Worm (Caenorhabditis elegans) whole organism, L2 larva: ENCODE results near the gene M70.2.
"Not testable (repeated sequence)": the region's sequence is repeated elsewhere in the genome, so short reads cannot be mapped to it uniquely, and the experiment has no call there.

ENCODE experiments used
- C34F6.9 ChIP-seq: fragments of 150-350 bp; optimal IDR thresholded peaks from 2 replicates; lab custom pipeline; 2014; ENCODE audit warnings: missing biosample characterization, missing genetic modification characterization
- F13H6.1 ChIP-seq: sonication (generic microtip); optimal IDR thresholded peaks from 2 replicates; lab custom pipeline; 2016; ENCODE audit warnings: missing genetic modification characterization, missing compliant biosample characterization
- Y55F3AM.14 ChIP-seq: fragments of 200-800 bp; sonication (Bioruptor generic); optimal IDR thresholded peaks from 2 replicates; lab custom pipeline; 2018; ENCODE audit warnings: mild to moderate bottlenecking, missing genetic modification characterization, missing compliant biosample characterization
- alr-1 ChIP-seq: fragments of 150-350 bp; optimal IDR thresholded peaks from 2 replicates; lab custom pipeline; 2014; ENCODE audit warnings: missing biosample characterization, missing genetic modification characterization
- ama-1 ChIP-seq: fragments of 150-350 bp; optimal IDR thresholded peaks from 2 replicates; lab custom pipeline; 2018; ENCODE audit warnings: inconsistent platforms
- blmp-1 ChIP-seq: sonication (generic microtip); optimal IDR thresholded peaks from 2 replicates; lab custom pipeline; 2017; ENCODE audit warnings: missing genetic modification characterization, mild to moderate bottlenecking, missing compliant biosample characterization, antibody characterized with exemption, moderate library complexity; ENCODE audit not compliant: insufficient read depth
- ceh-82 ChIP-seq: fragments of 150-350 bp; optimal IDR thresholded peaks from 2 replicates; lab custom pipeline; 2014; ENCODE audit warnings: missing biosample characterization, missing genetic modification characterization
- crh-2 ChIP-seq: sonication (generic microtip); optimal IDR thresholded peaks from 2 replicates; lab custom pipeline; 2017; ENCODE audit warnings: missing biosample characterization, missing genetic modification characterization
- egl-27 ChIP-seq: sonication (generic microtip); optimal IDR thresholded peaks from 3 replicates; lab custom pipeline; 2017; ENCODE audit warnings: missing biosample characterization, missing genetic modification reagents, missing genetic modification characterization
- elt-3 ChIP-seq: sonication (generic microtip); optimal IDR thresholded peaks from 2 replicates; lab custom pipeline; 2017; ENCODE audit warnings: missing biosample characterization, missing genetic modification characterization
- fos-1 ChIP-seq: fragments of 150-350 bp; optimal IDR thresholded peaks from 2 replicates; lab custom pipeline; 2014; ENCODE audit warnings: missing biosample characterization, missing genetic modification characterization
- lin-11 ChIP-seq: fragments of 150-350 bp; sonication (generic microtip); optimal IDR thresholded peaks from 2 replicates; lab custom pipeline; 2014; ENCODE audit warnings: missing biosample characterization, missing genetic modification characterization, inconsistent platforms, mixed read lengths
- lin-39 ChIP-seq: fragments of 150-350 bp; optimal IDR thresholded peaks from 2 replicates; lab custom pipeline; 2014; ENCODE audit warnings: missing biosample characterization, missing genetic modification reagents, missing genetic modification characterization
- lsy-2 ChIP-seq, 2 experiments: fragments of 150-350 bp in 1 of 2; sonication (generic microtip) in 1 of 2; optimal IDR thresholded peaks; 2 replicates each; lab custom pipeline; 2014 to 2017; ENCODE audit warnings: missing biosample characterization in 2 of 2, missing genetic modification characterization in 2 of 2
- mbf-1 ChIP-seq: sonication (generic microtip); optimal IDR thresholded peaks from 2 replicates; lab custom pipeline; 2017; ENCODE audit warnings: missing biosample characterization, missing genetic modification characterization
- mdl-1 ChIP-seq, 2 experiments: fragments of 150-350 bp in 1 of 2; sonication (generic microtip) in 1 of 2; optimal IDR thresholded peaks; 2 replicates each; lab custom pipeline; 2017; ENCODE audit warnings: missing biosample characterization in 2 of 2, missing genetic modification characterization in 2 of 2
- nhr-129 ChIP-seq: fragments of 150-350 bp; optimal IDR thresholded peaks from 2 replicates; lab custom pipeline; 2014; ENCODE audit warnings: missing biosample characterization, missing genetic modification characterization
- nhr-21 ChIP-seq: fragments of 150-350 bp; optimal IDR thresholded peaks from 2 replicates; lab custom pipeline; 2014; ENCODE audit warnings: missing biosample characterization, missing genetic modification characterization
- nhr-23 ChIP-seq: fragments of 150-350 bp; optimal IDR thresholded peaks from 2 replicates; lab custom pipeline; 2014; ENCODE audit warnings: missing biosample characterization, missing genetic modification reagents, missing genetic modification characterization
- nhr-25 ChIP-seq: fragments of 150-350 bp; sonication (generic microtip); optimal IDR thresholded peaks from 3 replicates; lab custom pipeline; 2014; ENCODE audit warnings: missing biosample characterization, missing genetic modification characterization
- nhr-6 ChIP-seq: fragments of 150-350 bp; optimal IDR thresholded peaks from 2 replicates; lab custom pipeline; 2014; ENCODE audit warnings: missing biosample characterization, missing genetic modification characterization
- nhr-77 ChIP-seq: fragments of 150-350 bp; optimal IDR thresholded peaks from 2 replicates; lab custom pipeline; 2014; ENCODE audit warnings: missing biosample characterization, missing genetic modification characterization
- peb-1 ChIP-seq: fragments of 150-350 bp; optimal IDR thresholded peaks from 2 replicates; lab custom pipeline; 2014; ENCODE audit warnings: missing biosample characterization, missing genetic modification characterization
- sem-4 ChIP-seq: fragments of 150-350 bp; optimal IDR thresholded peaks from 2 replicates; lab custom pipeline; 2014; ENCODE audit warnings: missing biosample characterization, missing genetic modification reagents, missing genetic modification characterization
- skn-1 ChIP-seq: sonication (generic microtip); optimal IDR thresholded peaks from 2 replicates; lab custom pipeline; 2017; ENCODE audit warnings: missing biosample characterization, missing genetic modification characterization
- sma-9 ChIP-seq, 2 experiments: fragments of 150-350 bp in 1 of 2; sonication (generic microtip) in 1 of 2; optimal IDR thresholded peaks; 2 replicates each; lab custom pipeline; 2014 to 2016; ENCODE audit warnings: missing genetic modification characterization in 2 of 2, mild to moderate bottlenecking in 1 of 2, missing biosample characterization in 1 of 2, missing compliant biosample characterization in 1 of 2, missing genetic modification reagents in 1 of 2, moderate library complexity in 1 of 2
- snpc-4 ChIP-seq: fragments of 150-350 bp; optimal IDR thresholded peaks from 2 replicates; lab custom pipeline; 2014; ENCODE audit warnings: missing biosample characterization, missing genetic modification characterization
- unc-39 ChIP-seq: fragments of 150-350 bp; optimal IDR thresholded peaks from 2 replicates; lab custom pipeline; 2014; ENCODE audit warnings: missing biosample characterization, missing genetic modification characterization
- unc-55 ChIP-seq: fragments of 150-350 bp; sonication (generic microtip); optimal IDR thresholded peaks from 3 replicates; lab custom pipeline; 2014; ENCODE audit warnings: missing biosample characterization, missing genetic modification reagents, missing genetic modification characterization
- zag-1 ChIP-seq: fragments of 150-350 bp; optimal IDR thresholded peaks from 2 replicates; lab custom pipeline; 2014; ENCODE audit warnings: missing biosample characterization, missing genetic modification characterization
- ztf-1 ChIP-seq: fragments of 200-800 bp; sonication (Bioruptor generic); conservative IDR thresholded peaks from 2 replicates; pipeline ENCODE4 v1.3.6; 2022; ENCODE audit warnings: missing genetic modification characterization, missing compliant biosample characterization
- ztf-11 ChIP-seq: sonication (generic microtip); optimal IDR thresholded peaks from 2 replicates; lab custom pipeline; 2017; ENCODE audit warnings: missing biosample characterization, missing genetic modification characterization
- ztf-4 ChIP-seq: fragments of 150-350 bp; optimal IDR thresholded peaks from 2 replicates; lab custom pipeline; 2014; ENCODE audit warnings: missing biosample characterization, missing genetic modification characterization

M70.2 gene

ce11 chrIV:2242349-2243088 lies at the start of gene M70.2, which contains the start of gene M70.3:
M70.2 (plus strand) TSS chrIV:2243038.
M70.3 (minus strand) TSS chrIV:2242449.
- no peak for TF ChIP-seq snpc-4
- no peak for TF ChIP-seq ztf-1 (GFP tag; lab: Robert Waterston, UW)
- no peak for TF ChIP-seq ztf-4 (tag; lab: Kevin White, UChicago)
- TF ChIP-seq sma-9 (GFP tag; optimal IDR thresholded peaks at IDR 0.05; lab: Kevin White, UChicago): no peak
- no peak for TF ChIP-seq sma-9 (tag; optimal IDR thresholded peaks at IDR 0.05; lab: Kevin White, UChicago)
- no peak for TF ChIP-seq crh-2 (tag; lab: Kevin White, UChicago)
- TF ChIP-seq unc-39 (tag; lab: Kevin White, UChicago): no peak
- no peak for TF ChIP-seq sem-4 (tag; lab: Kevin White, UChicago)
- no peak for TF ChIP-seq nhr-129 (tag; lab: Kevin White, UChicago)
- TF ChIP-seq egl-27 (tag; lab: Kevin White, UChicago): no peak
- TF ChIP-seq nhr-77: no peak
- no peak for TF ChIP-seq nhr-23 (tag; lab: Kevin White, UChicago)
- no peak for TF ChIP-seq ztf-11 (tag; lab: Kevin White, UChicago)
- no peak for TF ChIP-seq ama-1

DNA sequence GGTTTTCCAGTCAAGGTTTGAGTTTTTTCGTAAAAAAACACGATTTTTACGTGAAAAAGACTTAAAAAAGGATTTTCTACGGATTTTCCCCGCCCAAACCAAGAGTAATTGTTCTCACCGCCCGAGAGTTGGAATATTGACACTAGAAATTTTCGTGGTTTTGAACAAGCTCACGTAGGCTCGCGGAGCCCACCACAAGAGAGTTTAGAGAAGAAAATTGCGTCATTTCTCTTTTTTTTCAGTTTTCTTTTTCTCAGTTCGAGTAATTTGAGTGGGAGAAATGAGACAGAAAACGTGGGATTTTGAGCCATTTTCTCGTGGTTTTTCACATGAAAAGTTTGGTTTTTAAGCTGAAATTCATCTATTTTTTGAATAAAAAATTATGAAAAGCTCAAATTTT lies 49.3 kb upstream of the M70.2 start:
- TF ChIP-seq nhr-129 (tag; lab: Kevin White, UChicago): peak; percentile 67
- no peak for TF ChIP-seq lsy-2 (tag; optimal IDR thresholded peaks at IDR 0.05; lab: Kevin White, UChicago)

DNA sequence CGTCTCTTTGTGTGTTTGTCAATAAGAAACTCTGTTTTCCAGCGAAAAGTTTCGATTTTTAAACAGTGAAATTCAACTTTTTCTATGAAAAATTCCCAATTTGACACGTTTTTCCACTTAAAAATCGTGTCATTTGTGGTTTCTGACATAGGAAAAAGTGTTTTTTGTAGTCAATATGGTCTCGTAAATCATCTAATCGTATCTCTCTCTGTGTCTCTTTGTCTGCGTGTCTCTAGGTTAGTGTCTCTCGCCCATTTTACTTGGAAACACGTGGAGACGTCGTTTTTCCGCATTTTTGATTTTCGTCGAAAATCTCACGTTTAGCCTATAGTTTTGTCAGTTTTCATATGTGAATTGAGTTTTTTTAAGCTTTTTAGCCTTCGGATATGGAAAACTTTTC lies 47.2 kb upstream of the M70.2 start:
- no peak for TF ChIP-seq skn-1 (tag; lab: Kevin White, UChicago)
- peak; percentile 11 for TF ChIP-seq sma-9 (GFP tag; optimal IDR thresholded peaks at IDR 0.05; lab: Kevin White, UChicago)
- TF ChIP-seq sma-9 (tag; optimal IDR thresholded peaks at IDR 0.05; lab: Kevin White, UChicago): no peak
- peak; percentile 15 for TF ChIP-seq nhr-25 (tag; lab: Kevin White, UChicago)
- no peak for TF ChIP-seq lin-39
- no peak for TF ChIP-seq elt-3 (tag; lab: Kevin White, UChicago)
- TF ChIP-seq, all 48 proteins: peak for 2

DNA sequence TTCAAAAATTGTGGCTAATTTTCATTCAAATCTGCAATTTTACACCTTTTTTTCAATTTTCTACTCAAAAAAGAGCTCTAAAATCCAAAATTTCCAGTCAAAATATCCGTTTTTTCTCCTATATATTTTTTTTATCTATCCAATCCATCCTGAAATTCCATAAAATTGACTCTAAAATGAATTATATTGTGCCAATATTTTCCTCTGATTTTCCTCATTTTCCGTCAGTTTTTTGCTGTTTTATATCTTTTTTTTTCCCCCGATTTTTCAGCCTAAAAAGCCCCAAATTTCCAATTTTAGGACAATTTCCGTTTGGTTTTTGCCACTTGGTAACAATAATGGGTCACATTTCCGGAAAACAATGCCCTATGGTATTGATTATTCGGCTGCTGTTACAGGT lies 44.1 kb upstream of the M70.2 start, which contains the start of gene Y71G10AR.4:
Gene Y71G10AR.4, plus strand, starts transcription at position 301 of the 400 bp plus-strand sequence.
- TF ChIP-seq egl-27 (tag; lab: Kevin White, UChicago) (no peak), ztf-1 (GFP tag; lab: Robert Waterston, UW) (no peak), fos-1 (tag; lab: Kevin White, UChicago) (no peak), mbf-1 (tag; lab: Kevin White, UChicago) (no peak), crh-2 (tag; lab: Kevin White, UChicago) (no peak), Y55F3AM.14 (GFP tag; lab: Kevin White, UChicago) (no peak), sma-9 (GFP tag; optimal IDR thresholded peaks at IDR 0.05; lab: Kevin White, UChicago) (no peak), sma-9 (tag; optimal IDR thresholded peaks at IDR 0.05; lab: Kevin White, UChicago) (no peak), nhr-25 (tag; lab: Kevin White, UChicago) (no peak)

DNA sequence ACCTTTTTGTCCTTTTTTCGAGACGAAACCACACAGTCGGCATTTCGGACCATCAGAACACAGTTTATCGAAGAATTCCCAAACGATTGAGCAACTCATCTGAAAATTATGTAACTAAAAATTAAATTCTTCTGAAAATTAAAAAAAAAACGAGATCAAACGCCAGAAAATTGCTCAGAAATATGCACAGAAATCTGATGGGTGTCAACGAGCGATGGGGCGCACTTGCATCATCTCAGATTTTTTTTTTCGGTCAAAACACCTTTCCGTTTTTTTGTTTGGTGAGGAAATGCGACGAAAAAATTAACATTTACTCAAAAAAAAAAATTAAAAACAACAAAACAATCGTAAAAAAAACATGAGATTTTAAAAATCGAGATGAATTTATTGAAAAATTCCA lies 26.1 kb upstream of the M70.2 start, which contains the start of gene T04C4.3:
Gene T04C4.3, minus strand, starts transcription at position 101 of the 400 bp plus-strand sequence.
- not testable (repeated sequence) for TF ChIP-seq elt-3 (tag; lab: Kevin White, UChicago); snpc-4; sem-4 (tag; lab: Kevin White, UChicago)
- TF ChIP-seq, all 48 proteins: peak for 0; not testable (repeated sequence) for 48

DNA sequence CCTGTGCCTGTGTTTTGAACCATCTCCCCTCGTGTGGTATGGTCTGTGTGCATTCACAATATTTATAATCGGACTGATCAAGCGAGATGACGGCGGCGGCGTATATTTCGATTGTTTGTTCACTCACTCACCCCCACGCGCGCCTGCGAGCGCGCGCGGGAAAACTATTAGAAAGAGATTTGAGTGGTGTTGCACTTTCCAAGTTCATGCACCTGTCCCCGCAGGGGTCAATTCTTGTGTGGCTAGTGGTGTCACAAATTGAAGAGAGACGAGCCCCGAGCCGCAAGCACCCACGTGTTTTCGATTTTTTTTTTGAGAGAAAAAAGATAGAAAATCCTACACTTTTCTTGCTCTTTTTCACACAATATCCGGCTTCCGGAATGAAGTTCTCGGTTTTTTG lies 25.6 kb upstream of the M70.2 start:
- no peak for TF ChIP-seq peb-1 (tag; lab: Kevin White, UChicago)
- peak; percentile 37 for TF ChIP-seq sma-9 (GFP tag; optimal IDR thresholded peaks at IDR 0.05; lab: Kevin White, UChicago)
- TF ChIP-seq sma-9 (tag; optimal IDR thresholded peaks at IDR 0.05; lab: Kevin White, UChicago): no peak
- TF ChIP-seq nhr-6 (tag; lab: Kevin White, UChicago): no peak
- TF ChIP-seq nhr-129 (tag; lab: Kevin White, UChicago): peak; percentile 37
- no peak for TF ChIP-seq crh-2 (tag; lab: Kevin White, UChicago)
- no peak for TF ChIP-seq unc-55 (GFP tag; lab: Kevin White, UChicago)
- TF ChIP-seq alr-1 (tag; lab: Kevin White, UChicago): no peak
- TF ChIP-seq blmp-1: no peak
- peak; percentile 17 to 24 for TF ChIP-seq mdl-1 (tag; optimal IDR thresholded peaks at IDR 0.05; lab: Kevin White, UChicago)
- no peak for TF ChIP-seq ceh-82 (tag; lab: Kevin White, UChicago)
- no peak for TF ChIP-seq zag-1 (tag; lab: Kevin White, UChicago)
- TF ChIP-seq ztf-1 (GFP tag; lab: Robert Waterston, UW): no peak
- TF ChIP-seq nhr-21: no peak
- TF ChIP-seq ama-1: no peak
- no peak for TF ChIP-seq lin-11
- no peak for TF ChIP-seq lin-39
- TF ChIP-seq F13H6.1 (tag; lab: Kevin White, UChicago): peak; percentile 75
- TF ChIP-seq sem-4 (tag; lab: Kevin White, UChicago): no peak
- TF ChIP-seq C34F6.9 (tag; lab: Kevin White, UChicago): peak; percentile 14
- no peak for TF ChIP-seq ztf-11 (tag; lab: Kevin White, UChicago)
- no peak for TF ChIP-seq egl-27 (tag; lab: Kevin White, UChicago)
